Worm (Caenorhabditis elegans): ENCODE results near the gene F56C3.7.
"Not testable (repeated sequence)": the region's sequence is repeated elsewhere in the genome, so short reads cannot be mapped to it uniquely, and the experiment has no call there.

DNA sequence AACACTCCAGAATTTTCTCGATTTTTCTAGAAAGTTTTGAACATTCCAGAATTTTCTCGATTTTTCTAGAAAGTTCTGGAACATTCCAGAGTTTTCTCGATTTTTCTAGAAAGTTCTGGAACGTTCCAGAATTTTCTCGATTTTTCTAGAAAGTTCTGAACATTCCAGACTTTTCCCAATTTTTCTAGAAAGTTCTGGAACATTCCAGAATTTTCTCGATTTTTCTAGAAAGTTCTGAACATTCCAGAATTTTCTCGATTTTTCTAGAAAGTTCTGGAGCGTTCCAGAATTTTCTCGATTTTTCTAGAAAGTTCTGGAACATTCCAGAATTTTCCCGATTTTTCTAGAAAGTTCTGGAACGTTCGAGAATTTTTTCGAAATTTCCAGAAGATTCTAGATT is 4.5 kb upstream of the F56C3.7 start:
- not testable (repeated sequence) for TF ChIP-seq lin-35 (GFP tag; optimal IDR thresholded peaks at IDR 0.05); B0035.1 (tag; optimal IDR thresholded peaks at IDR 0.05); xnd-1 (tag; optimal IDR thresholded peaks at IDR 0.05); attf-5 (GFP tag; optimal IDR thresholded peaks at IDR 0.05); mes-4 (tag; optimal IDR thresholded peaks at IDR 0.05); F23B12.7 (tag; optimal IDR thresholded peaks at IDR 0.05; ENCODE audit: insufficient read depth); B0336.3 (GFP tag; IDR thresholded peaks at IDR 0.05); T07F8.4 (tag; optimal IDR thresholded peaks at IDR 0.05); zfh-2 (GFP tag; conservative IDR thresholded peaks at IDR 0.05)
- peak; percentile 63 for TF ChIP-seq attf-3 (GFP tag; conservative IDR thresholded peaks at IDR 0.05)
- peak; percentile 97 for TF ChIP-seq ztf-6 (GFP tag; IDR thresholded peaks at IDR 0.05)
- TF ChIP-seq nfyb-1 (GFP tag; IDR thresholded peaks at IDR 0.05), result peak; percentile 96
- peak; percentile 31; the same call in 1 of the 2 replicates for TF ChIP-seq hmg-20 (GFP tag; IDR thresholded peaks at IDR 0.05)
